Worm (Caenorhabditis elegans): ENCODE results near the gene C13A10.2.

ce11 chrII:1375627-1376026 lies 17.8 kb upstream of the C13A10.2 start:
- no peak for TF ChIP-seq dox-1 (GFP tag; IDR thresholded peaks at IDR 0.05)
- TF ChIP-seq madf-6 (GFP tag; IDR thresholded peaks at IDR 0.05) = no peak
- TF ChIP-seq ets-4 (GFP tag; optimal IDR thresholded peaks at IDR 0.05) = no peak
- TF ChIP-seq F55B11.4 (tag; optimal IDR thresholded peaks at IDR 0.05; ENCODE audit: borderline replicate concordance, insufficient read depth) = no peak
- no peak for TF ChIP-seq hrde-1 (tag; optimal IDR thresholded peaks at IDR 0.05; ENCODE audit: borderline replicate concordance)
- no peak for TF ChIP-seq F23B12.7 (tag; optimal IDR thresholded peaks at IDR 0.05; ENCODE audit: insufficient read depth)
- TF ChIP-seq ccch-3 (GFP tag; optimal IDR thresholded peaks at IDR 0.05) = no peak
- no peak for TF ChIP-seq nfya-1 (tag; optimal IDR thresholded peaks at IDR 0.05; ENCODE audit: borderline replicate concordance, insufficient read depth)
- TF ChIP-seq Y67H2A.10 (GFP tag; conservative IDR thresholded peaks at IDR 0.05) = no peak
